Fruit fly (Drosophila melanogaster) whole organism, embryonic: ENCODE measurements around the gene CG6800.
A peak's percentile ranks its signal among the peaks of the same experiment; 100 is the strongest.

Experiments used
- Ada2b ChIP-seq: fragments of 200-800 bp; sonication (Bioruptor generic); IDR thresholded peaks from 2 replicates; pipeline ENCODE4 v1.3.6; 2022; ENCODE audit warnings: missing biosample characterization, missing genetic modification characterization
- Awh ChIP-seq: fragments of 200-800 bp; sonication (Bioruptor generic); IDR thresholded peaks from 2 replicates; pipeline ENCODE4, ENCODE4 v1.3.6; 2022; ENCODE audit warnings: missing biosample characterization, missing genetic modification characterization
- CG10147 ChIP-seq: fragments of 200-800 bp; sonication (Bioruptor generic); optimal IDR thresholded peaks from 2 replicates; lab custom pipeline; 2019; ENCODE audit warnings: missing biosample characterization, mild to moderate bottlenecking, missing genetic modification characterization, moderate library complexity
- CG10979 ChIP-seq: fragments of 200-800 bp; sonication (Bioruptor generic); optimal IDR thresholded peaks from 2 replicates; lab custom pipeline; 2018; ENCODE audit warnings: missing biosample characterization, mild to moderate bottlenecking, missing genetic modification characterization, moderate library complexity
- CG11695 ChIP-seq: fragments of 200-800 bp; sonication (Bioruptor generic); IDR thresholded peaks from 3 replicates; pipeline ENCODE4 v1.3.6; 2022; ENCODE audit warnings: missing biosample characterization, missing genetic modification characterization
- CG11723 ChIP-seq: fragments of 200-800 bp; sonication (Bioruptor generic); optimal IDR thresholded peaks from 2 replicates; lab custom pipeline; 2017; ENCODE audit warnings: missing biosample characterization, mild to moderate bottlenecking, missing genetic modification characterization
- CG12071 ChIP-seq: fragments of 200-800 bp; sonication (Bioruptor generic); optimal IDR thresholded peaks from 3 replicates; lab custom pipeline; 2018; ENCODE audit warnings: missing biosample characterization, mild to moderate bottlenecking, missing genetic modification characterization
- CG12769 ChIP-seq: fragments of 200-800 bp; sonication (Bioruptor generic); optimal IDR thresholded peaks from 2 replicates; lab custom pipeline; 2019; ENCODE audit warnings: missing biosample characterization, mild to moderate bottlenecking, missing genetic modification characterization, moderate library complexity
- CG14965 ChIP-seq: fragments of 200-800 bp; sonication (Bioruptor generic); optimal IDR thresholded peaks from 2 replicates; lab custom pipeline; 2016; ENCODE audit warnings: missing biosample characterization, missing genetic modification characterization, borderline replicate concordance
- CG15011 ChIP-seq: fragments of 200-800 bp; sonication (Bioruptor generic); optimal IDR thresholded peaks from 3 replicates; lab custom pipeline; 2018; ENCODE audit warnings: missing biosample characterization, mild to moderate bottlenecking, missing genetic modification characterization
- CG18764 ChIP-seq: fragments of 200-800 bp; sonication (Bioruptor generic); optimal IDR thresholded peaks from 3 replicates; lab custom pipeline; 2016; ENCODE audit warnings: missing biosample characterization, missing genetic modification characterization
- CG30020 ChIP-seq: fragments of 200-800 bp; optimal IDR thresholded peaks from 2 replicates; lab custom pipeline; 2019; ENCODE audit warnings: missing biosample characterization, mild to moderate bottlenecking, missing genetic modification characterization, moderate library complexity
- CG3281 ChIP-seq: fragments of 200-800 bp; sonication (Bioruptor generic); optimal IDR thresholded peaks from 3 replicates; lab custom pipeline; 2017; ENCODE audit warnings: missing biosample characterization, mild to moderate bottlenecking, missing genetic modification characterization
- CG33557 ChIP-seq: fragments of 200-800 bp; sonication (Bioruptor generic); optimal IDR thresholded peaks from 2 replicates; lab custom pipeline; 2019; ENCODE audit warnings: missing biosample characterization, mild to moderate bottlenecking, missing genetic modification characterization, moderate library complexity
- CG34376 ChIP-seq: fragments of 200-800 bp; sonication (Bioruptor generic); optimal IDR thresholded peaks from 2 replicates; lab custom pipeline; 2018; ENCODE audit warnings: missing biosample characterization, mild to moderate bottlenecking, missing genetic modification characterization
- CG34422 ChIP-seq: fragments of 200-800 bp; sonication (Bioruptor generic); IDR thresholded peaks from 3 replicates; pipeline ENCODE4 v1.3.6; 2022; ENCODE audit warnings: missing biosample characterization, missing genetic modification characterization
- CG4360 ChIP-seq: fragments of 200-800 bp; sonication (Bioruptor generic); IDR thresholded peaks from 2 replicates; pipeline ENCODE4 v1.3.6; 2022; ENCODE audit warnings: missing biosample characterization, missing genetic modification characterization
- CG4617 ChIP-seq: fragments of 200-800 bp; sonication (Bioruptor generic); optimal IDR thresholded peaks from 3 replicates; lab custom pipeline; 2016; ENCODE audit warnings: missing biosample characterization, missing genetic modification characterization, borderline replicate concordance
- CG7372 ChIP-seq: fragments of 200-800 bp; sonication (Bioruptor generic); IDR thresholded peaks from 2 replicates; pipeline ENCODE4 v1.3.6; 2022; ENCODE audit warnings: missing biosample characterization, missing genetic modification characterization
- CG7556 ChIP-seq: fragments of 200-800 bp; sonication (Bioruptor generic); optimal IDR thresholded peaks from 2 replicates; lab custom pipeline; 2017; ENCODE audit warnings: missing biosample characterization, mild to moderate bottlenecking, missing genetic modification characterization
- CG8388 ChIP-seq: fragments of 200-800 bp; sonication (Bioruptor generic); optimal IDR thresholded peaks from 2 replicates; lab custom pipeline; 2019; ENCODE audit warnings: missing biosample characterization, mild to moderate bottlenecking, missing genetic modification characterization, moderate library complexity
- CG9215 ChIP-seq: fragments of 200-800 bp; sonication (Bioruptor generic); IDR thresholded peaks from 2 replicates; pipeline ENCODE4 v1.3.6; 2022; ENCODE audit warnings: missing biosample characterization, missing genetic modification characterization
- CG9609 ChIP-seq: fragments of 200-800 bp; sonication (Bioruptor generic); optimal IDR thresholded peaks from 3 replicates; lab custom pipeline; 2016; ENCODE audit warnings: missing biosample characterization, missing genetic modification characterization
- CG9727 ChIP-seq: fragments of 200-800 bp; sonication (Bioruptor generic); optimal IDR thresholded peaks from 3 replicates; lab custom pipeline; 2017; ENCODE audit warnings: missing biosample characterization, mild to moderate bottlenecking, missing genetic modification characterization
- CG9932 ChIP-seq: fragments of 200-800 bp; sonication (Bioruptor generic); IDR thresholded peaks from 2 replicates; pipeline ENCODE4 v1.3.6; 2022; ENCODE audit warnings: missing biosample characterization, missing genetic modification characterization
- Camta ChIP-seq: fragments of 200-800 bp; sonication (Bioruptor generic); optimal IDR thresholded peaks from 2 replicates; lab custom pipeline; 2016; ENCODE audit warnings: missing biosample characterization, missing genetic modification characterization
- Dip2 ChIP-seq: fragments of 200-800 bp; sonication (Bioruptor generic); IDR thresholded peaks from 2 replicates; pipeline ENCODE4 v1.3.6; 2022; ENCODE audit warnings: missing biosample characterization, missing genetic modification characterization
- E2f1 ChIP-seq: fragments of 200-800 bp; sonication (Bioruptor generic); IDR thresholded peaks from 2 replicates; pipeline ENCODE4 v1.3.6; 2022; ENCODE audit warnings: missing biosample characterization, missing genetic modification characterization
- H2.0 ChIP-seq: fragments of 200-800 bp; sonication (Bioruptor generic); IDR thresholded peaks from 2 replicates; pipeline ENCODE4 v1.3.6; 2022; ENCODE audit warnings: missing biosample characterization, missing genetic modification characterization
- Hey ChIP-seq: fragments of 200-800 bp; sonication (Bioruptor generic); optimal IDR thresholded peaks from 3 replicates; lab custom pipeline; 2018; ENCODE audit warnings: missing biosample characterization, mild to moderate bottlenecking, missing genetic modification characterization
- Hsf ChIP-seq: fragments of 200-800 bp; sonication (Bioruptor generic); optimal IDR thresholded peaks from 3 replicates; lab custom pipeline; 2016; ENCODE audit warnings: missing biosample characterization, missing genetic modification characterization
- Max ChIP-seq: fragments of 200-800 bp; sonication (Bioruptor generic); optimal IDR thresholded peaks from 2 replicates; lab custom pipeline; 2016; ENCODE audit warnings: missing biosample characterization, mild to moderate bottlenecking, missing genetic modification characterization
- Sry-β ChIP-seq: fragments of 200-800 bp; sonication (Bioruptor generic); optimal IDR thresholded peaks from 2 replicates; lab custom pipeline; 2018; ENCODE audit warnings: missing biosample characterization, mild to moderate bottlenecking, missing genetic modification characterization, moderate library complexity
- chm ChIP-seq: fragments of 200-800 bp; sonication (Bioruptor generic); IDR thresholded peaks from 2 replicates; pipeline ENCODE4 v1.3.6; 2022; ENCODE audit warnings: missing biosample characterization, missing genetic modification characterization
- emc ChIP-seq: fragments of 200-800 bp; sonication (Bioruptor generic); optimal IDR thresholded peaks from 2 replicates; lab custom pipeline; 2016; ENCODE audit warnings: missing biosample characterization, missing genetic modification characterization
- ewg ChIP-seq: fragments of 200-800 bp; sonication (Bioruptor generic); optimal IDR thresholded peaks from 3 replicates; lab custom pipeline; 2017; ENCODE audit warnings: mild to moderate bottlenecking, missing biosample characterization, missing genetic modification reagents, missing genetic modification characterization
- fd3F ChIP-seq: fragments of 200-800 bp; sonication (Bioruptor generic); optimal IDR thresholded peaks from 2 replicates; lab custom pipeline; 2018; ENCODE audit warnings: missing biosample characterization, mild to moderate bottlenecking, missing genetic modification characterization, moderate library complexity
- gem ChIP-seq: fragments of 200-800 bp; sonication (Bioruptor generic); optimal IDR thresholded peaks from 2 replicates; lab custom pipeline; 2019; ENCODE audit warnings: missing biosample characterization, mild to moderate bottlenecking, missing genetic modification characterization, moderate library complexity
- gt ChIP-seq: fragments of 200-800 bp; sonication (Bioruptor generic); IDR thresholded peaks from 2 replicates; pipeline ENCODE4 v1.3.6; 2022; ENCODE audit warnings: missing biosample characterization, missing genetic modification characterization
- hth ChIP-seq: fragments of >200 bp; optimal IDR thresholded peaks from 2 replicates; lab custom pipeline; 2017; ENCODE audit warnings: inconsistent platforms
- inv ChIP-seq: fragments of 200-800 bp; sonication (Bioruptor generic); IDR thresholded peaks from 2 replicates; pipeline ENCODE4 v1.3.6; 2022; ENCODE audit warnings: missing biosample characterization, missing genetic modification characterization; ENCODE audit not compliant: partially characterized antibody
- lab ChIP-seq: fragments of 200-800 bp; sonication (Bioruptor generic); optimal IDR thresholded peaks from 3 replicates; lab custom pipeline; 2017; ENCODE audit warnings: missing biosample characterization, missing genetic modification characterization, mild to moderate bottlenecking, moderate library complexity, missing genetic modification reagents
- lilli ChIP-seq: fragments of 200-800 bp; sonication (Bioruptor generic); optimal IDR thresholded peaks from 3 replicates; lab custom pipeline; 2016; ENCODE audit warnings: missing biosample characterization, missing genetic modification characterization
- mam ChIP-seq: fragments of 200-800 bp; sonication (Bioruptor generic); optimal IDR thresholded peaks from 3 replicates; lab custom pipeline; 2016; ENCODE audit warnings: missing biosample characterization, missing genetic modification characterization
- pfk ChIP-seq: fragments of 200-800 bp; sonication (Bioruptor generic); optimal IDR thresholded peaks from 2 replicates; lab custom pipeline; 2018; ENCODE audit warnings: missing biosample characterization, mild to moderate bottlenecking, missing genetic modification characterization, moderate library complexity
- sens ChIP-seq: fragments of 200-800 bp; sonication (Bioruptor generic); peaks from one replicate; lab custom pipeline; 2016; ENCODE audit warnings: missing biosample characterization, missing genetic modification characterization
- slbo ChIP-seq: fragments of 200-800 bp; sonication (Bioruptor generic); IDR thresholded peaks from 2 replicates; pipeline ENCODE4 v1.3.6; 2022; ENCODE audit warnings: missing biosample characterization, missing genetic modification characterization
- toy ChIP-seq: fragments of 200-800 bp; sonication (Bioruptor generic); IDR thresholded peaks from 2 replicates; pipeline ENCODE4 v1.3.6; 2022; ENCODE audit warnings: missing biosample characterization, missing genetic modification characterization
- trh ChIP-seq: fragments of 200-800 bp; sonication (Bioruptor generic); optimal IDR thresholded peaks from 2 replicates; lab custom pipeline; 2016; ENCODE audit warnings: missing biosample characterization, missing genetic modification characterization
- twi ChIP-seq: fragments of 200-800 bp; optimal IDR thresholded peaks from 2 replicates; lab custom pipeline; 2019; ENCODE audit warnings: missing biosample characterization, mild to moderate bottlenecking, missing genetic modification characterization, moderate library complexity
- vvl ChIP-seq: fragments of 200-800 bp; sonication (Bioruptor generic); IDR thresholded peaks from 2 replicates; pipeline ENCODE4 v1.3.6; 2022; ENCODE audit warnings: missing biosample characterization, missing genetic modification characterization
- zfh1 ChIP-seq: fragments of 200-800 bp; sonication (Bioruptor generic); IDR thresholded peaks from 3 replicates; pipeline ENCODE4 v1.3.6; 2022; ENCODE audit warnings: missing biosample characterization, missing genetic modification characterization

CG6800 gene

DNA sequence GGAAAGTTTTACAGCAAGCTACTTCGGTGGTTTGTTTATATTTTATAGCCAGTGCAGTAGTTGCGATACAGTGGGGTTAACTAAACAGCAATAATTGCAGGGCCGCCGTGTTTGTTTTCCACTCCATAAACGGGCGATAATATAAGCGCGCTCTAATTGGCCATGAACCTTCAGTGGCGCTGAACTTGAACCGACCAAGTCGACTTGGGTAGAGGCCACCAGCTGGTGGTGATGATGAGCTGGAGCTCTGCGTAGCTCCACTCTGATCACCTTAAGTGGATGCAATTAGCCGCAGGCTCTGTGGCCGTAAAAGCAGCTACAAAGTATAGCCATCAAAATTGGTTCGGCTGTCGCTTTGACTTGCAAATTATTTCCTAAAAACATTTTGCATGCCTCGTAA, 4.1 kb downstream of the CG6800 start:
- TF ChIP-seq Awh (GFP tag; lab: Robert Waterston, UW): peak; percentile 46; the same call in 1 of the 2 replicates
- TF ChIP-seq CG12071 (GFP tag; lab: Kevin White, UChicago): no peak
- no peak for TF ChIP-seq slbo (GFP tag; lab: Robert Waterston, UW)
- no peak for TF ChIP-seq pfk (GFP tag; lab: Kevin White, UChicago)
- no peak for TF ChIP-seq inv (GFP tag; lab: Robert Waterston, UW)
- TF ChIP-seq CG14965 (GFP tag; lab: Kevin White, UChicago): no peak
- TF ChIP-seq gem (tag; lab: Kevin White, UChicago): no peak
- TF ChIP-seq H2.0 (GFP tag; lab: Robert Waterston, UW): no peak
- TF ChIP-seq Max (GFP tag; lab: Kevin White, UChicago): no peak
- no peak for TF ChIP-seq emc (GFP tag; lab: Kevin White, UChicago)
- TF ChIP-seq fd3F (GFP tag; lab: Kevin White, UChicago): no peak
- no peak for TF ChIP-seq trh
- no peak for TF ChIP-seq E2f1
- TF ChIP-seq sens (GFP tag; lab: Kevin White, UChicago): peak; percentile 71
- TF ChIP-seq Ada2b (GFP tag; lab: Robert Waterston, UW): no peak
- TF ChIP-seq vvl: peak; percentile 29; the same call in 1 of the 2 replicates
- no peak for TF ChIP-seq CG11695 (GFP tag; lab: Robert Waterston, UW)
- no peak for TF ChIP-seq chm (GFP tag; lab: Robert Waterston, UW)
- TF ChIP-seq Hey (tag; lab: Kevin White, UChicago): no peak
- no peak for TF ChIP-seq CG4617
- no peak for TF ChIP-seq CG9215
- TF ChIP-seq CG7556 (GFP tag; lab: Kevin White, UChicago): no peak
- TF ChIP-seq mam: no peak
- no peak for TF ChIP-seq toy (GFP tag; lab: Robert Waterston, UW)
- TF ChIP-seq CG11723 (GFP tag; lab: Kevin White, UChicago): no peak
- TF ChIP-seq, all 482 proteins: peak for 3

dm6 chr3R:21781448-21781847, 5.5 kb downstream of the CG6800 start:
- TF ChIP-seq CG34376 (GFP tag; lab: Kevin White, UChicago) (no peak), CG33557 (GFP tag; lab: Kevin White, UChicago) (peak; percentile 16), hth (lab: Kevin White, UChicago) (no peak), CG4360 (GFP tag; lab: Robert Waterston, UW) (0 out of 2 replicates have a peak, but pooled peaks have one; percentile 10), CG9727 (peak; percentile 68), CG10979 (tag; lab: Kevin White, UChicago) (peak; percentile 73), lilli (GFP tag; lab: Kevin White, UChicago) (peak; percentile 57), CG9932 (peak; percentile 33; the same call in 1 of the 2 replicates), lab (GFP tag; lab: Kevin White, UChicago) (peak; percentile 65), zfh1 (GFP tag; lab: Robert Waterston, UW) (peak; percentile 61; the same call in 1 of the 3 replicates), Sry-β (GFP tag; lab: Kevin White, UChicago) (no peak), CG34422 (peak; percentile 71; the same call in 1 of the 3 replicates), CG3281 (no peak), CG8388 (GFP tag; lab: Kevin White, UChicago) (no peak), CG9609 (GFP tag; lab: Kevin White, UChicago) (no peak), CG7556 (GFP tag; lab: Kevin White, UChicago) (peak; percentile 60), CG15011 (GFP tag; lab: Kevin White, UChicago) (peak; percentile 18), CG30020 (tag; lab: Kevin White, UChicago) (no peak), twi (peak; percentile 39), CG12769 (tag; lab: Kevin White, UChicago) (no peak), CG18764 (GFP tag; lab: Kevin White, UChicago) (peak; percentile 45), ewg (GFP tag; lab: Kevin White, UChicago) (peak; percentile 33), CG10147 (GFP tag; lab: Kevin White, UChicago) (peak; percentile 41), CG7372 (GFP tag; lab: Robert Waterston, UW) (peak; percentile 50), gt (GFP tag; lab: Robert Waterston, UW) (no peak), Camta (peak; percentile 69), Dip2 (GFP tag; lab: Robert Waterston, UW) (no peak), Hsf (GFP tag; lab: Kevin White, UChicago) (peak; percentile 72)
